Worm (Caenorhabditis elegans) whole organism, young adult: ENCODE measurements around the gene C35B1.9.

Source experiments
- B0261.1 ChIP-seq: sonication (generic microtip); optimal IDR thresholded peaks from 2 replicates; lab custom pipeline; 2016; ENCODE audit warnings: mild to moderate bottlenecking, missing genetic modification characterization, moderate library complexity, missing compliant biosample characterization
- C06A6.2 ChIP-seq: fragments of 200-800 bp; sonication (Bioruptor generic); conservative IDR thresholded peaks from 2 replicates; pipeline ENCODE4 v1.3.6; 2022; ENCODE audit warnings: missing genetic modification characterization, missing compliant biosample characterization
- F22D6.2 ChIP-seq: sonication (generic microtip); optimal IDR thresholded peaks from 2 replicates; lab custom pipeline; 2016; ENCODE audit warnings: mild to moderate bottlenecking, missing genetic modification characterization, missing compliant biosample characterization
- F37B4.10 ChIP-seq: fragments of 200-800 bp; sonication (Bioruptor generic); IDR thresholded peaks from 2 replicates; pipeline ENCODE4 v1.3.6; 2022; ENCODE audit warnings: missing genetic modification characterization, missing compliant biosample characterization
- F39B2.1 ChIP-seq: fragments of 200-800 bp; sonication (Bioruptor generic); IDR thresholded peaks from 2 replicates; pipeline ENCODE4 v1.3.6; 2022; ENCODE audit warnings: missing genetic modification reagents, missing genetic modification characterization, missing compliant biosample characterization
- F49E8.2 ChIP-seq: sonication (generic microtip); optimal IDR thresholded peaks from 3 replicates; lab custom pipeline; 2017; ENCODE audit warnings: missing genetic modification characterization, mild to moderate bottlenecking, missing compliant biosample characterization, antibody characterized with exemption, moderate library complexity; ENCODE audit not compliant: insufficient read depth
- F52B5.7 ChIP-seq: sonication (generic microtip); optimal IDR thresholded peaks from 2 replicates; lab custom pipeline; 2016; ENCODE audit warnings: mild to moderate bottlenecking, missing genetic modification characterization, missing compliant biosample characterization
- F55B11.4 ChIP-seq: sonication (generic microtip); optimal IDR thresholded peaks from 2 replicates; lab custom pipeline; 2016; ENCODE audit warnings: missing compliant biosample characterization, missing genetic modification characterization, borderline replicate concordance; ENCODE audit not compliant: insufficient read depth
- F57A8.1 ChIP-seq: fragments of 200-800 bp; sonication (Bioruptor generic); optimal IDR thresholded peaks from 2 replicates; lab custom pipeline; 2018; ENCODE audit warnings: mild to moderate bottlenecking, missing genetic modification characterization, moderate library complexity, missing compliant biosample characterization
- K12H6.12 ChIP-seq: fragments of 200-800 bp; sonication (Bioruptor generic); optimal IDR thresholded peaks from 2 replicates; lab custom pipeline; 2018; ENCODE audit warnings: mild to moderate bottlenecking, missing genetic modification characterization, missing compliant biosample characterization
- Y53G8AR.9 ChIP-seq: fragments of 200-800 bp; sonication (Bioruptor generic); conservative IDR thresholded peaks from 2 replicates; pipeline ENCODE4 v1.3.6; 2022; ENCODE audit warnings: missing genetic modification reagents, missing genetic modification characterization, missing compliant biosample characterization
- Y56A3A.18 ChIP-seq: fragments of 200-800 bp; sonication (Bioruptor generic); IDR thresholded peaks from 2 replicates; pipeline ENCODE4 v1.3.6; 2022; ENCODE audit warnings: missing genetic modification reagents, missing genetic modification characterization, missing compliant biosample characterization
- ZK185.1 ChIP-seq: sonication (generic microtip); optimal IDR thresholded peaks from 2 replicates; lab custom pipeline; 2016; ENCODE audit warnings: mild to moderate bottlenecking, missing genetic modification characterization, missing compliant biosample characterization; ENCODE audit not compliant: poor library complexity, severe bottlenecking
- akir-1 ChIP-seq: fragments of 200-800 bp; sonication (Bioruptor generic); optimal IDR thresholded peaks from 2 replicates; lab custom pipeline; 2018; ENCODE audit warnings: mild to moderate bottlenecking, missing genetic modification characterization, moderate library complexity, missing compliant biosample characterization
- ama-1 ChIP-seq, 3 experiments: fragments of 150-350 bp in 1 of 3; sonication (generic microtip) in 2 of 3; optimal IDR thresholded peaks; 2 replicates each; lab custom pipeline; 2014 to 2018; ENCODE audit warnings: missing biosample characterization in 2 of 3, missing genetic modification characterization in 2 of 3, missing genetic modification reagents in 2 of 3
- aptf-3 ChIP-seq: fragments of 200-800 bp; sonication (Bioruptor generic); IDR thresholded peaks from 2 replicates; pipeline ENCODE4 v1.3.6; 2022; ENCODE audit warnings: missing genetic modification characterization, missing compliant biosample characterization
- athp-1 ChIP-seq: sonication (generic microtip); optimal IDR thresholded peaks from 2 replicates; lab custom pipeline; 2017; ENCODE audit warnings: mild to moderate bottlenecking, missing genetic modification characterization, missing compliant biosample characterization
- attf-6 ChIP-seq: fragments of 200-800 bp; sonication (Bioruptor generic); IDR thresholded peaks from 2 replicates; pipeline ENCODE4 v1.3.6; 2022; ENCODE audit warnings: missing genetic modification reagents, missing genetic modification characterization, missing compliant biosample characterization
- bed-1 ChIP-seq: fragments of 200-800 bp; sonication (Bioruptor generic); IDR thresholded peaks from 2 replicates; pipeline ENCODE4 v1.3.6; 2022; ENCODE audit warnings: missing genetic modification reagents, missing genetic modification characterization, missing compliant biosample characterization
- ceh-58 ChIP-seq: fragments of 200-800 bp; sonication (Bioruptor generic); IDR thresholded peaks from 2 replicates; pipeline ENCODE4 v1.3.6; 2022; ENCODE audit warnings: missing genetic modification characterization, missing compliant biosample characterization
- ceh-91 ChIP-seq: fragments of 200-800 bp; sonication (Bioruptor generic); IDR thresholded peaks from 2 replicates; pipeline ENCODE4 v1.3.6; 2022; ENCODE audit warnings: missing genetic modification reagents, missing genetic modification characterization, missing compliant biosample characterization
- efl-1 ChIP-seq: fragments of 150-350 bp; optimal IDR thresholded peaks from 2 replicates; lab custom pipeline; 2014; ENCODE audit warnings: missing biosample characterization, missing genetic modification reagents, missing genetic modification characterization
- egl-18 ChIP-seq: fragments of 200-800 bp; sonication (Bioruptor generic); IDR thresholded peaks from 2 replicates; pipeline ENCODE4 v1.3.6; 2022; ENCODE audit warnings: missing genetic modification reagents, missing genetic modification characterization, missing compliant biosample characterization
- fkh-3 ChIP-seq: sonication (generic microtip); optimal IDR thresholded peaks from 2 replicates; lab custom pipeline; 2016; ENCODE audit warnings: mild to moderate bottlenecking, missing genetic modification characterization, missing compliant biosample characterization
- hmg-1.2 ChIP-seq: fragments of 200-800 bp; sonication (Bioruptor generic); IDR thresholded peaks from 2 replicates; pipeline ENCODE4 v1.3.6; 2022; ENCODE audit warnings: missing genetic modification reagents, missing genetic modification characterization, missing compliant biosample characterization
- hmg-20 ChIP-seq: fragments of 200-800 bp; sonication (Bioruptor generic); IDR thresholded peaks from 2 replicates; pipeline ENCODE4 v1.3.6; 2022; ENCODE audit warnings: missing genetic modification reagents, missing genetic modification characterization, missing compliant biosample characterization
- hsf-1 ChIP-seq: fragments of 200-800 bp; sonication (Bioruptor generic); IDR thresholded peaks from 2 replicates; pipeline ENCODE4 v1.3.6; 2022; ENCODE audit warnings: missing genetic modification reagents, missing genetic modification characterization, missing compliant biosample characterization
- let-526 ChIP-seq: fragments of 200-800 bp; sonication (Bioruptor generic); IDR thresholded peaks from 2 replicates; pipeline ENCODE4 v1.3.6; 2022; ENCODE audit warnings: missing genetic modification reagents, missing genetic modification characterization, missing compliant biosample characterization
- lin-26 ChIP-seq: fragments of 200-800 bp; sonication (Bioruptor generic); IDR thresholded peaks from 2 replicates; pipeline ENCODE4 v1.3.6; 2022; ENCODE audit warnings: missing genetic modification reagents, missing genetic modification characterization, missing compliant biosample characterization
- lir-1 ChIP-seq: fragments of 200-800 bp; sonication (Bioruptor generic); conservative IDR thresholded peaks from 2 replicates; pipeline ENCODE4 v1.3.6; 2022; ENCODE audit warnings: missing genetic modification reagents, missing genetic modification characterization, missing compliant biosample characterization
- lsl-1 ChIP-seq: fragments of 200-800 bp; sonication (Bioruptor generic); optimal IDR thresholded peaks from 2 replicates; lab custom pipeline; 2018; ENCODE audit warnings: mild to moderate bottlenecking, missing genetic modification characterization, moderate library complexity, missing compliant biosample characterization
- madf-10 ChIP-seq: sonication (generic microtip); optimal IDR thresholded peaks from 2 replicates; lab custom pipeline; 2016; ENCODE audit warnings: mild to moderate bottlenecking, missing genetic modification characterization, missing compliant biosample characterization
- madf-3 ChIP-seq: fragments of 200-800 bp; sonication (Bioruptor generic); IDR thresholded peaks from 2 replicates; pipeline ENCODE4 v1.3.6; 2022; ENCODE audit warnings: missing genetic modification reagents, missing genetic modification characterization, missing compliant biosample characterization
- mel-28 ChIP-seq: sonication (generic microtip); optimal IDR thresholded peaks from 2 replicates; lab custom pipeline; 2016; ENCODE audit warnings: borderline replicate concordance, mild to moderate bottlenecking, missing genetic modification characterization, missing compliant biosample characterization
- nfya-2 ChIP-seq: fragments of 200-800 bp; sonication (Bioruptor generic); IDR thresholded peaks from 2 replicates; pipeline ENCODE4 v1.3.6; 2022; ENCODE audit warnings: missing genetic modification reagents, missing genetic modification characterization, missing compliant biosample characterization
- nhr-80 ChIP-seq: sonication (generic microtip); optimal IDR thresholded peaks from 2 replicates; lab custom pipeline; 2016; ENCODE audit warnings: missing genetic modification characterization, missing compliant biosample characterization
- nhr-90 ChIP-seq: sonication (generic microtip); optimal IDR thresholded peaks from 2 replicates; lab custom pipeline; 2016; ENCODE audit warnings: missing genotype, mild to moderate bottlenecking, missing genetic modification characterization, missing compliant biosample characterization
- rcor-1 ChIP-seq: fragments of 200-800 bp; sonication (Bioruptor generic); IDR thresholded peaks from 2 replicates; pipeline ENCODE4 v1.3.6; 2022; ENCODE audit warnings: missing genetic modification reagents, missing genetic modification characterization, missing compliant biosample characterization
- rpc-1 ChIP-seq, 2 experiments: fragments of 150-350 bp in 1 of 2; sonication (generic microtip) in 1 of 2; optimal IDR thresholded peaks; 2 replicates each; lab custom pipeline; 2014 to 2018; ENCODE audit warnings: missing biosample characterization in 1 of 2, missing genetic modification characterization in 1 of 2, missing genetic modification reagents in 1 of 2, missing genotype in 1 of 2
- sdz-38 ChIP-seq: sonication (generic microtip); optimal IDR thresholded peaks from 2 replicates; lab custom pipeline; 2016; ENCODE audit warnings: missing genotype, missing genetic modification characterization, missing compliant biosample characterization
- snpc-3.4 ChIP-seq: sonication (generic microtip); optimal IDR thresholded peaks from 2 replicates; lab custom pipeline; 2017; ENCODE audit warnings: missing genetic modification characterization, mild to moderate bottlenecking, missing compliant biosample characterization, antibody characterized with exemption, moderate library complexity, missing genotype, missing genetic modification reagents
- tbx-9 ChIP-seq: sonication (generic microtip); optimal IDR thresholded peaks from 2 replicates; lab custom pipeline; 2016; ENCODE audit warnings: borderline replicate concordance, missing genetic modification characterization, inconsistent platforms, missing compliant biosample characterization
- tlf-1 ChIP-seq: fragments of 200-800 bp; sonication (Bioruptor generic); optimal IDR thresholded peaks from 2 replicates; lab custom pipeline; 2018; ENCODE audit warnings: mild to moderate bottlenecking, missing genetic modification characterization, missing compliant biosample characterization
- zfh-2 ChIP-seq: fragments of 200-800 bp; sonication (Bioruptor generic); conservative IDR thresholded peaks from 2 replicates; pipeline ENCODE4 v1.3.6; 2022; ENCODE audit warnings: missing genetic modification reagents, missing genetic modification characterization, missing compliant biosample characterization
- ztf-26 ChIP-seq: sonication (generic microtip); optimal IDR thresholded peaks from 2 replicates; lab custom pipeline; 2017; ENCODE audit warnings: missing genetic modification characterization, missing compliant biosample characterization
- ztf-28 ChIP-seq: fragments of 200-800 bp; sonication (Bioruptor generic); IDR thresholded peaks from 2 replicates; pipeline ENCODE4 v1.3.6; 2022; ENCODE audit warnings: missing genetic modification reagents, missing genetic modification characterization, missing compliant biosample characterization

C35B1.9 gene

DNA sequence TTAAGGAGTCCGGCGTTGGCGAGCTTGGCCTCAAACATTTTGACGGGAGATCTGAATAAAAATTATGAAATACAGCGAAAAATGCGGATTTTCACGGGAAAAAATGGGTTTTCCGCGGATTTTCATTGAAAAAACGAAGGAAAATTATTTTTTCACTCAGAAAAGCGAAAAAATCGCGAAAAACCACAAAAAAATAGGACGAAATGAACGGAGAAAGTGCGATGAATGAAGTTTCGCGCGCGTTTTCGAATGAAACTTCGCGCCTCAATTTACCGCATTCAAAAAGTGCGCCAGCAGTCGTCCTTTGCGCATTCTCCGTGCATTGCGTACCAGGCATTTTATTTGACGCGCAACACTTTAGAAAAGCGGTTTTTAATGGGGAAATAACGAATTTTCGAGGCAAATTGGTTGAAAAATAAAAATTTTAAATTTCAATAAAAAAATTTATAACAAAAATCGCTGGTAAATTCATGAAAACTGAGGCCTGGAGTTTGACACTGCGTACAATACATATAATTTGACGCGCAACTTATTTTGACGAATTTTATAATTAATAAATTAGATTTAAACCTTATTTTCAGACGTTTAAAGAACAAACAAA, 31.2 kb downstream of the C35B1.9 start, which contains the start of gene pcn-1 (continued):
- TF ChIP-seq F37B4.10 (GFP tag; lab: Robert Waterston, UW) (peak; percentile 93), lir-1 (GFP tag; lab: Robert Waterston, UW) (peak; percentile 93), lin-26 (GFP tag; lab: Robert Waterston, UW) (no peak), nhr-90 (tag; lab: Kevin White, UChicago) (no peak), Y56A3A.18 (GFP tag; lab: Robert Waterston, UW) (peak; percentile 86), bed-1 (GFP tag; lab: Robert Waterston, UW) (no peak), hmg-1.2 (GFP tag; lab: Robert Waterston, UW) (peak; percentile 85), egl-18 (GFP tag; lab: Robert Waterston, UW) (peak; percentile 80)

DNA sequence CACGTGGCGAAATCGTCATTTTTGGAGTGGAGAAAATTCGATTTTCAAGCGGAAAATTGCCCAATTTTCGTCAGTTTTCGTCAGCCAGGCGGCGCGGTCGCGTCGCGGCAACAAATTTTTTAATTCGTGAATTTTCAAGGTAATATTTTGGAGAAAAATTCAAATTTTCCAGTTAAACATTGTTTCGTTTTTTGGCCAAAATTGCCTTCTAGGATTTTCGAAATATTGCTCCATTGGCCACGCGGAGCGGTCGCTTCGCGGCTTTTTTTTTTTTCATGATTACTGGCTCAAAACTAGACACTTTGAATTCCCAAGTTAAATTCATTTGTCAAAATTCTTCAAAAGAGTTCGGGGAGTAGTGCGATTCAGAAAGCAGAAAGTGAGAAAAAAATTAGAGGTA, 33.1 kb downstream of the C35B1.9 start:
- TF ChIP-seq mel-28 (tag; lab: Kevin White, UChicago) (no peak), F57A8.1 (GFP tag; lab: Kevin White, UChicago) (no peak), hmg-20 (GFP tag; lab: Robert Waterston, UW) (0 out of 2 replicates have a peak, but pooled peaks have one; percentile 4), F22D6.2 (tag; lab: Kevin White, UChicago) (no peak), rcor-1 (no peak), fkh-3 (no peak), akir-1 (GFP tag; lab: Kevin White, UChicago) (no peak), ama-1 (optimal IDR thresholded peaks at IDR 0.05; lab: Kevin White, UChicago) (no peak), ama-1 (GFP tag; optimal IDR thresholded peaks at IDR 0.05; lab: Kevin White, UChicago) (peak in 1 of 2 experiments; percentile 86), ZK185.1 (no peak), sdz-38 (tag; lab: Kevin White, UChicago) (no peak), Y53G8AR.9 (GFP tag; lab: Robert Waterston, UW) (peak; percentile 59; the same call in 1 of the 2 replicates), zfh-2 (GFP tag; lab: Robert Waterston, UW) (no peak), B0261.1 (no peak), madf-10 (tag; lab: Kevin White, UChicago) (no peak), hsf-1 (GFP tag; lab: Robert Waterston, UW) (peak; percentile 74), ceh-58 (no peak), athp-1 (peak; percentile 86), C06A6.2 (GFP tag; lab: Robert Waterston, UW) (no peak), hmg-1.2 (GFP tag; lab: Robert Waterston, UW) (peak; percentile 38), F52B5.7 (no peak), let-526 (GFP tag; lab: Robert Waterston, UW) (no peak), efl-1 (GFP tag; lab: Kevin White, UChicago) (peak; percentile 27), K12H6.12 (tag; lab: Kevin White, UChicago) (no peak), F39B2.1 (GFP tag; lab: Robert Waterston, UW) (no peak), snpc-3.4 (tag; lab: Kevin White, UChicago) (peak; percentile 49), rpc-1 (optimal IDR thresholded peaks at IDR 0.05; lab: Kevin White, UChicago) (no peak), rpc-1 (tag; optimal IDR thresholded peaks at IDR 0.05; lab: Kevin White, UChicago) (no peak), attf-6 (GFP tag; lab: Robert Waterston, UW) (peak; percentile 74), tlf-1 (peak; percentile 52), tbx-9 (tag; lab: Kevin White, UChicago) (no peak), F55B11.4 (tag; lab: Kevin White, UChicago) (no peak), nfya-2 (GFP tag; lab: Robert Waterston, UW) (no peak), ztf-28 (GFP tag; lab: Robert Waterston, UW) (no peak), F49E8.2 (tag; lab: Kevin White, UChicago) (peak; percentile 43), lsl-1 (peak; percentile 33), madf-3 (peak; percentile 77; the same call in 1 of the 2 replicates), ztf-26 (no peak), aptf-3 (GFP tag; lab: Robert Waterston, UW) (no peak), nhr-90 (tag; lab: Kevin White, UChicago) (peak; percentile 30), nhr-80 (tag; lab: Kevin White, UChicago) (no peak), ceh-91 (GFP tag; lab: Robert Waterston, UW) (no peak)
